Worm (Caenorhabditis elegans): ENCODE data around the gene C17H12.11.

The C17H12.11 gene

ce11 chrIV:6762416-6762815 lies 39.8 kb upstream of the C17H12.11 start, which contains the start of gene spd-3:
spd-3 (plus strand) TSS chrIV:6762716.
- no peak for TF ChIP-seq pag-3 (tag; optimal IDR thresholded peaks at IDR 0.05; ENCODE audit: borderline replicate concordance)

- TF ChIP-seq hlh-6 (tag; optimal IDR thresholded peaks at IDR 0.05), result no peak
- no peak for TF ChIP-seq ceh-18 (tag; optimal IDR thresholded peaks at IDR 0.05)
- TF ChIP-seq ceh-22 (tag; optimal IDR thresholded peaks at IDR 0.05), result no peak
- no peak for TF ChIP-seq sox-4 (tag; optimal IDR thresholded peaks at IDR 0.05)
- no peak for TF ChIP-seq lin-11 (tag; optimal IDR thresholded peaks at IDR 0.05)
- TF ChIP-seq ttx-3 (tag; optimal IDR thresholded peaks at IDR 0.05), result no peak
- TF ChIP-seq pha-2 (tag; optimal IDR thresholded peaks at IDR 0.05), result no peak
- TF ChIP-seq hlh-30 (tag; optimal IDR thresholded peaks at IDR 0.05; ENCODE audit: insufficient read depth), result peak; percentile 62
- peak; percentile 38 for TF ChIP-seq unc-42 (tag; optimal IDR thresholded peaks at IDR 0.05)
- TF ChIP-seq ceh-24 (tag; optimal IDR thresholded peaks at IDR 0.05), result no peak
- TF ChIP-seq C38D4.7 (GFP tag; optimal IDR thresholded peaks at IDR 0.05), result no peak
- TF ChIP-seq nfya-1 (tag; optimal IDR thresholded peaks at IDR 0.05), result peak; percentile 61
- no peak for TF ChIP-seq ceh-45 (GFP tag; IDR thresholded peaks at IDR 0.05)
- no peak for TF ChIP-seq npax-4 (tag; optimal IDR thresholded peaks at IDR 0.05)
- TF ChIP-seq tbx-2 (tag; optimal IDR thresholded peaks at IDR 0.05), result peak; percentile 5
- no peak for TF ChIP-seq elt-2 (tag; optimal IDR thresholded peaks at IDR 0.05)
- no peak for TF ChIP-seq rnt-1 (tag; optimal IDR thresholded peaks at IDR 0.05)
- TF ChIP-seq fkh-6 (tag; optimal IDR thresholded peaks at IDR 0.05), result no peak
- no peak for TF ChIP-seq dmd-4 (tag; optimal IDR thresholded peaks at IDR 0.05; ENCODE audit: borderline replicate concordance)
- TF ChIP-seq F13H6.1 (tag; optimal IDR thresholded peaks at IDR 0.05), result no peak
- TF ChIP-seq ceh-48 (tag; optimal IDR thresholded peaks at IDR 0.05), result peak; percentile 53
- no peak for TF ChIP-seq mec-3 (tag; optimal IDR thresholded peaks at IDR 0.05; ENCODE audit: borderline replicate concordance)
- TF ChIP-seq fax-1 (tag; optimal IDR thresholded peaks at IDR 0.05), result no peak
- TF ChIP-seq ceh-9 (tag; optimal IDR thresholded peaks at IDR 0.05), result no peak
- TF ChIP-seq elt-4 (tag; optimal IDR thresholded peaks at IDR 0.05), result no peak
- no peak for TF ChIP-seq unc-55 (GFP tag; optimal IDR thresholded peaks at IDR 0.05)
- TF ChIP-seq zip-5 (tag; optimal IDR thresholded peaks at IDR 0.05), result no peak
- TF ChIP-seq ceh-14 (tag; optimal IDR thresholded peaks at IDR 0.05), result no peak
- no peak for TF ChIP-seq ama-1 (optimal IDR thresholded peaks at IDR 0.05)
- TF ChIP-seq sdc-2 (tag; optimal IDR thresholded peaks at IDR 0.05), result no peak
- TF ChIP-seq sox-2 (GFP tag; IDR thresholded peaks at IDR 0.05), result no peak
- TF ChIP-seq ceh-30 (tag; optimal IDR thresholded peaks at IDR 0.05), result no peak
- no peak for TF ChIP-seq eyg-1 (tag; optimal IDR thresholded peaks at IDR 0.05)
- no peak for TF ChIP-seq ceh-19 (GFP tag; optimal IDR thresholded peaks at IDR 0.05)
- TF ChIP-seq odd-2 (tag; optimal IDR thresholded peaks at IDR 0.05), result no peak
- TF ChIP-seq ceh-31 (tag; optimal IDR thresholded peaks at IDR 0.05), result peak; percentile 54
- TF ChIP-seq hlh-15 (tag; optimal IDR thresholded peaks at IDR 0.05), result no peak
- no peak for TF ChIP-seq lim-6 (tag; optimal IDR thresholded peaks at IDR 0.05)
- no peak for TF ChIP-seq unc-86 (tag; optimal IDR thresholded peaks at IDR 0.05)
- no peak for TF ChIP-seq hlh-13 (GFP tag; optimal IDR thresholded peaks at IDR 0.05)
- peak; percentile 91 for TF ChIP-seq pax-1 (tag; optimal IDR thresholded peaks at IDR 0.05)
- TF ChIP-seq pros-1 (tag; optimal IDR thresholded peaks at IDR 0.05), result no peak
- TF ChIP-seq ahr-1 (tag; optimal IDR thresholded peaks at IDR 0.05), result no peak
- no peak for TF ChIP-seq ceh-34 (tag; optimal IDR thresholded peaks at IDR 0.05)
These were observed 34.9 kb upstream of the C17H12.11 start for ce11 chrIV:6767240-6767639.

Data from whole organism, late embryonic.